Fruit fly (Drosophila melanogaster): Measurements from ENCODE around the gene CG14312.
A peak's percentile ranks its signal among the peaks of the same experiment; 100 is the strongest.

CG14312 gene

DNA sequence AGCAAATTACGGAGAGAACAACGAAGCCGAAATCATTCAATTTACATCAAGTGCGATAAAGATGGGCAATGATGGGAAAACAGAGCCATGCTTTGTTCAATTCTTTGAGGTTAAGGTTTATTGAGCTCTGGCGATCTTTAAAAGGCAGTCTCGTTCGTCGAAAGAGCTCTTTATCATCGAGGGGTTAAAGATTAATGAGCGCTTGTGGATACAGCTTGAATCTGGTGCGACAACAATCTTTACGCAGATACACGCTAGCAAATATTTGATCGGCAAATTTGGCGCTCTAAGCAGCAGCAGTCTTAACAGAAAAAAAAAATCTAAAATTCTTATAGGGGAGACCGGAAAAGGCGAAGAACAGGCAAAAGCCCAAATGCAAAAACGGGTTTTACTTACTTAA is 12.8 kb upstream of the CG14312 start (continued):
- no peak for TF ChIP-seq da (GFP tag; optimal IDR thresholded peaks at IDR 0.05)
- TF ChIP-seq CG2129 (GFP tag; IDR thresholded peaks at IDR 0.05; ENCODE audit: partially characterized antibody), result no peak
- TF ChIP-seq CG12236 (GFP tag; optimal IDR thresholded peaks at IDR 0.05), result no peak
- peak; percentile 76 for TF ChIP-seq lab (GFP tag; optimal IDR thresholded peaks at IDR 0.05)
- TF ChIP-seq CG8765 (GFP tag; IDR thresholded peaks at IDR 0.05), result no peak
- no peak for TF ChIP-seq Mad (GFP tag; optimal IDR thresholded peaks at IDR 0.05)
- TF ChIP-seq Rfx (GFP tag; IDR thresholded peaks at IDR 0.05), result peak; percentile 30; the same call in 1 of the 2 replicates
- TF ChIP-seq YL-1 (GFP tag; optimal IDR thresholded peaks at IDR 0.05), result no peak
- no peak for TF ChIP-seq Stat92E (GFP tag; optimal IDR thresholded peaks at IDR 0.05)
- no peak for TF ChIP-seq seq (GFP tag; IDR thresholded peaks at IDR 0.05)
- TF ChIP-seq Dek (tag; optimal IDR thresholded peaks at IDR 0.05), result peak; percentile 20
- TF ChIP-seq lilli (GFP tag; optimal IDR thresholded peaks at IDR 0.05), result peak; percentile 20
- TF ChIP-seq CG6683 (GFP tag; optimal IDR thresholded peaks at IDR 0.05), result peak; percentile 4
- no peak for TF ChIP-seq Neu2 (GFP tag; optimal IDR thresholded peaks at IDR 0.05; ENCODE audit: borderline replicate concordance)
- TF ChIP-seq Taf1 (GFP tag; IDR thresholded peaks at IDR 0.05), result no peak
- TF ChIP-seq luna (GFP tag; optimal IDR thresholded peaks at IDR 0.05), result no peak
- no peak for TF ChIP-seq dmrt99B (tag; optimal IDR thresholded peaks at IDR 0.05)
- no peak for TF ChIP-seq CG7271 (tag; optimal IDR thresholded peaks at IDR 0.05)
- no peak for TF ChIP-seq Elba2 (GFP tag; optimal IDR thresholded peaks at IDR 0.05)
- no peak for TF ChIP-seq CG4282 (GFP tag; optimal IDR thresholded peaks at IDR 0.05)
- TF ChIP-seq CG9876 (GFP tag; optimal IDR thresholded peaks at IDR 0.05), result no peak
- no peak for TF ChIP-seq CG5953 (GFP tag; IDR thresholded peaks at IDR 0.05)
- peak; percentile 14 for TF ChIP-seq pho (GFP tag; optimal IDR thresholded peaks at IDR 0.05)
- no peak for TF ChIP-seq CG10543 (GFP tag; optimal IDR thresholded peaks at IDR 0.05)
- no peak for TF ChIP-seq salm (tag; optimal IDR thresholded peaks at IDR 0.05)
- TF ChIP-seq Ravus (GFP tag; IDR thresholded peaks at IDR 0.05), result no peak
- no peak for TF ChIP-seq CG9932 (GFP tag; IDR thresholded peaks at IDR 0.05)
- TF ChIP-seq fd3F (GFP tag; optimal IDR thresholded peaks at IDR 0.05), result peak; percentile 36
- TF ChIP-seq CG14710 (tag; optimal IDR thresholded peaks at IDR 0.05), result no peak
- no peak for TF ChIP-seq ewg (GFP tag; optimal IDR thresholded peaks at IDR 0.05)
- no peak for TF ChIP-seq ken (GFP tag; IDR thresholded peaks at IDR 0.05)
- no peak for TF ChIP-seq Blimp-1 (GFP tag; optimal IDR thresholded peaks at IDR 0.05)
- no peak for TF ChIP-seq CG6175 (GFP tag; IDR thresholded peaks at IDR 0.05)
- no peak for TF ChIP-seq tap (tag; optimal IDR thresholded peaks at IDR 0.05)
- TF ChIP-seq trh (GFP tag; optimal IDR thresholded peaks at IDR 0.05), result no peak
- TF ChIP-seq CG2678 (tag; optimal IDR thresholded peaks at IDR 0.05), result peak; percentile 29
- no peak for TF ChIP-seq amos (GFP tag; IDR thresholded peaks at IDR 0.05; ENCODE audit: partially characterized antibody)
- TF ChIP-seq CG4617 (GFP tag; optimal IDR thresholded peaks at IDR 0.05; ENCODE audit: borderline replicate concordance), result no peak
- no peak for TF ChIP-seq bcd (GFP tag; optimal IDR thresholded peaks at IDR 0.05)
- TF ChIP-seq jigr1 (GFP tag; IDR thresholded peaks at IDR 0.05), result no peak
- TF ChIP-seq CG2712 (tag; optimal IDR thresholded peaks at IDR 0.05), result no peak
- TF ChIP-seq mirr (GFP tag; optimal IDR thresholded peaks at IDR 0.05), result peak; percentile 8
- no peak for TF ChIP-seq crc (GFP tag; optimal IDR thresholded peaks at IDR 0.05)
- TF ChIP-seq Lpt (GFP tag; optimal IDR thresholded peaks at IDR 0.05), result no peak
- TF ChIP-seq CG18619 (GFP tag; optimal IDR thresholded peaks at IDR 0.05), result peak; percentile 8
- TF ChIP-seq E2f2 (GFP tag; IDR thresholded peaks at IDR 0.05), result no peak
- no peak for TF ChIP-seq CG7928 (GFP tag; optimal IDR thresholded peaks at IDR 0.05)
- no peak for TF ChIP-seq CG2202 (tag; optimal IDR thresholded peaks at IDR 0.05)
- no peak for TF ChIP-seq CG17361 (GFP tag; IDR thresholded peaks at IDR 0.05)
- TF ChIP-seq shn (GFP tag; optimal IDR thresholded peaks at IDR 0.05), result no peak
- TF ChIP-seq cwo (GFP tag; optimal IDR thresholded peaks at IDR 0.05), result peak; percentile 10
